Worm (Caenorhabditis elegans) whole organism, midembryonic: ENCODE results near the gene F56B3.6.
A peak's percentile ranks its signal among the peaks of the same experiment; 100 is the strongest.
"Not testable (repeated sequence)": the region's sequence is repeated elsewhere in the genome, so short reads cannot be mapped to it uniquely, and the experiment has no call there.

Source experiments
- T22C8.4 ChIP-seq: fragments of 200-800 bp; sonication (Bioruptor generic); IDR thresholded peaks from 2 replicates; pipeline ENCODE4 v1.3.6; 2022; ENCODE audit warnings: missing genetic modification characterization, missing compliant biosample characterization
- cog-1 ChIP-seq: sonication (generic microtip); optimal IDR thresholded peaks from 2 replicates; lab custom pipeline; 2016; ENCODE audit warnings: missing genetic modification characterization, missing compliant biosample characterization
- flt-1 ChIP-seq: fragments of 200-800 bp; sonication (Bioruptor generic); IDR thresholded peaks from 2 replicates; pipeline ENCODE4 v1.3.6; 2022; ENCODE audit warnings: missing genetic modification characterization, missing compliant biosample characterization
- klf-2 ChIP-seq: fragments of 200-800 bp; sonication (Bioruptor generic); conservative IDR thresholded peaks from 2 replicates; pipeline ENCODE4 v1.3.6; 2022; ENCODE audit warnings: missing genetic modification reagents, missing genetic modification characterization, missing compliant biosample characterization
- med-1 ChIP-seq: sonication (generic microtip); optimal IDR thresholded peaks from 2 replicates; lab custom pipeline; 2017; ENCODE audit warnings: missing genetic modification characterization, mild to moderate bottlenecking, missing compliant biosample characterization, antibody characterized with exemption, missing genetic modification reagents; ENCODE audit not compliant: insufficient read depth
- ref-1 ChIP-seq: fragments of 200-800 bp; sonication (Bioruptor generic); conservative IDR thresholded peaks from 2 replicates; pipeline ENCODE4 v1.3.6; 2022; ENCODE audit warnings: missing genetic modification reagents, missing genetic modification characterization, missing compliant biosample characterization
- tab-1 ChIP-seq: fragments of 200-800 bp; sonication (Bioruptor generic); IDR thresholded peaks from 2 replicates; pipeline ENCODE4 v1.3.6; 2022; ENCODE audit warnings: missing genetic modification characterization, missing compliant biosample characterization
- ztf-23 ChIP-seq: fragments of 200-800 bp; sonication (Bioruptor generic); IDR thresholded peaks from 2 replicates; pipeline ENCODE4 v1.3.6; 2022; ENCODE audit warnings: missing genetic modification reagents, missing genetic modification characterization, missing compliant biosample characterization
- ztf-29 ChIP-seq: fragments of 200-800 bp; sonication (Bioruptor generic); IDR thresholded peaks from 2 replicates; pipeline ENCODE4 v1.3.6; 2022; ENCODE audit warnings: missing genetic modification reagents, missing genetic modification characterization, missing compliant biosample characterization

F56B3.6 gene

ce11 chrIV:762016-762459 is 25.8 kb upstream of the F56B3.6 start:
- TF ChIP-seq cog-1 (no peak), ztf-29 (GFP tag; lab: Robert Waterston, UW) (no peak), flt-1 (no peak), ref-1 (GFP tag; lab: Robert Waterston, UW) (no peak), med-1 (GFP tag; lab: Kevin White, UChicago) (no peak), tab-1 (GFP tag; lab: Robert Waterston, UW) (no peak), klf-2 (GFP tag; lab: Robert Waterston, UW) (no peak), T22C8.4 (GFP tag; lab: Robert Waterston, UW) (no peak)

ce11 chrIV:762486-763376 is 25.1 kb upstream of the F56B3.6 start:
- TF ChIP-seq cog-1: no peak
- no peak for TF ChIP-seq klf-2 (GFP tag; lab: Robert Waterston, UW)
- TF ChIP-seq ztf-23 (GFP tag; lab: Robert Waterston, UW): 0 out of 2 replicates have a peak, but pooled peaks have one; percentile 20
- peak; percentile 51; the same call in 1 of the 2 replicates for TF ChIP-seq tab-1 (GFP tag; lab: Robert Waterston, UW)
- no peak for TF ChIP-seq ref-1 (GFP tag; lab: Robert Waterston, UW)

- TF ChIP-seq ztf-23 (GFP tag; lab: Robert Waterston, UW) (no peak), cog-1 (no peak), flt-1 (no peak), klf-2 (GFP tag; lab: Robert Waterston, UW) (no peak), med-1 (GFP tag; lab: Kevin White, UChicago) (no peak), T22C8.4 (GFP tag; lab: Robert Waterston, UW) (no peak), ref-1 (GFP tag; lab: Robert Waterston, UW) (no peak)
These were observed 24.3 kb upstream of the F56B3.6 start, which contains the start of gene col-103 for ce11 chrIV:763377-764063. Gene col-103 (minus strand): TSS chrIV:763678.

- TF ChIP-seq flt-1 (no peak), ztf-23 (GFP tag; lab: Robert Waterston, UW) (no peak), ref-1 (GFP tag; lab: Robert Waterston, UW) (no peak), tab-1 (GFP tag; lab: Robert Waterston, UW) (no peak), med-1 (GFP tag; lab: Kevin White, UChicago) (no peak), cog-1 (no peak), ztf-29 (GFP tag; lab: Robert Waterston, UW) (no peak), T22C8.4 (GFP tag; lab: Robert Waterston, UW) (no peak), klf-2 (GFP tag; lab: Robert Waterston, UW) (no peak)
These were observed 19.5 kb upstream of the F56B3.6 start, which contains the start of gene F56B3.2 for ce11 chrIV:768312-768711. Gene F56B3.2 (minus strand): TSS chrIV:768584.

ce11 chrIV:771061-771460 is 16.8 kb upstream of the F56B3.6 start, which contains the start of gene F56B3.9:
Gene F56B3.9 (plus strand): TSS chrIV:771361.
- TF ChIP-seq med-1 (GFP tag; lab: Kevin White, UChicago); flt-1; ztf-23 (GFP tag; lab: Robert Waterston, UW): not testable (repeated sequence)

- TF ChIP-seq ztf-29 (GFP tag; lab: Robert Waterston, UW) (no peak), cog-1 (no peak), ztf-23 (GFP tag; lab: Robert Waterston, UW) (no peak), klf-2 (GFP tag; lab: Robert Waterston, UW) (no peak), flt-1 (no peak), med-1 (GFP tag; lab: Kevin White, UChicago) (no peak), tab-1 (GFP tag; lab: Robert Waterston, UW) (no peak), ref-1 (GFP tag; lab: Robert Waterston, UW) (no peak), T22C8.4 (GFP tag; lab: Robert Waterston, UW) (no peak)
These were observed 14.9 kb upstream of the F56B3.6 start, which contains the start of gene mrpl-2 for ce11 chrIV:772931-773330. Gene mrpl-2 (plus strand): TSS chrIV:773237.

- TF ChIP-seq ztf-29 (GFP tag; lab: Robert Waterston, UW): no peak
- no peak for TF ChIP-seq tab-1 (GFP tag; lab: Robert Waterston, UW)
- no peak for TF ChIP-seq flt-1
- TF ChIP-seq cog-1: no peak
- no peak for TF ChIP-seq T22C8.4 (GFP tag; lab: Robert Waterston, UW)
- TF ChIP-seq med-1 (GFP tag; lab: Kevin White, UChicago): no peak
- no peak for TF ChIP-seq klf-2 (GFP tag; lab: Robert Waterston, UW)
- TF ChIP-seq ztf-23 (GFP tag; lab: Robert Waterston, UW): no peak
- TF ChIP-seq ref-1 (GFP tag; lab: Robert Waterston, UW): no peak
These were observed 14.3 kb upstream of the F56B3.6 start for ce11 chrIV:773580-773979.

- TF ChIP-seq T22C8.4 (GFP tag; lab: Robert Waterston, UW) (no peak), flt-1 (no peak)
These were observed 9.4 kb upstream of the F56B3.6 start, which contains the start of gene ugt-52 for ce11 chrIV:778484-778883. Gene ugt-52 (plus strand): TSS chrIV:778784.

- TF ChIP-seq klf-2 (GFP tag; lab: Robert Waterston, UW): no peak
- TF ChIP-seq ztf-29 (GFP tag; lab: Robert Waterston, UW): no peak
- no peak for TF ChIP-seq ztf-23 (GFP tag; lab: Robert Waterston, UW)
- no peak for TF ChIP-seq ref-1 (GFP tag; lab: Robert Waterston, UW)
- TF ChIP-seq T22C8.4 (GFP tag; lab: Robert Waterston, UW): no peak
- TF ChIP-seq tab-1 (GFP tag; lab: Robert Waterston, UW): no peak
- TF ChIP-seq flt-1: no peak
- no peak for TF ChIP-seq med-1 (GFP tag; lab: Kevin White, UChicago)
- no peak for TF ChIP-seq cog-1
These were observed 5.5 kb upstream of the F56B3.6 start for ce11 chrIV:782393-782792.
